Fruit fly (Drosophila melanogaster): Measurements from ENCODE around the gene twin.
A peak's percentile ranks its signal among the peaks of the same experiment; 100 is the strongest.

The twin gene

dm6 chr3R:24161173-24161811 is 60.5 kb downstream of the twin start, which contains the start of the genes Myo95E and TBC1d7 (continued):
- TF ChIP-seq CG8765 (GFP tag; IDR thresholded peaks at IDR 0.05) (peak; percentile 78), CG1233 (GFP tag; optimal IDR thresholded peaks at IDR 0.05) (peak; percentile 81), CG17829 (tag; optimal IDR thresholded peaks at IDR 0.05) (peak; percentile 89), salm (tag; optimal IDR thresholded peaks at IDR 0.05) (peak; percentile 74), stc (GFP tag; IDR thresholded peaks at IDR 0.05) (peak; percentile 96), CG11696 (GFP tag; IDR thresholded peaks at IDR 0.05) (peak; percentile 72), bcd (GFP tag; optimal IDR thresholded peaks at IDR 0.05) (peak; percentile 88), lab (GFP tag; optimal IDR thresholded peaks at IDR 0.05) (no peak), H2.0 (GFP tag; IDR thresholded peaks at IDR 0.05) (peak; percentile 76), CG30431 (GFP tag; optimal IDR thresholded peaks at IDR 0.05) (peak; percentile 75), cato (GFP tag; optimal IDR thresholded peaks at IDR 0.05; ENCODE audit: borderline replicate concordance) (peak; percentile 60), B-H2 (GFP tag; optimal IDR thresholded peaks at IDR 0.05) (peak; percentile 61), CG11398 (GFP tag; optimal IDR thresholded peaks at IDR 0.05) (no peak), CG31365 (tag; optimal IDR thresholded peaks at IDR 0.05) (no peak), CG32772 (GFP tag; IDR thresholded peaks at IDR 0.05) (peak; percentile 93), CG4730 (GFP tag; IDR thresholded peaks at IDR 0.05) (peak; percentile 93), Bgb (GFP tag; IDR thresholded peaks at IDR 0.05; ENCODE audit: partially characterized antibody) (peak; percentile 45; the same call in 1 of the 2 replicates), CG14441 (GFP tag; IDR thresholded peaks at IDR 0.05) (peak; percentile 95), fru (optimal IDR thresholded peaks at IDR 0.05) (no peak), CG14050 (GFP tag; IDR thresholded peaks at IDR 0.05) (peak; percentile 80), lbe (GFP tag; optimal IDR thresholded peaks at IDR 0.05) (peak; percentile 86), Oaz (GFP tag; IDR thresholded peaks at IDR 0.05) (peak; percentile 93), tx (GFP tag; optimal IDR thresholded peaks at IDR 0.05) (peak; percentile 7), CG17361 (GFP tag; IDR thresholded peaks at IDR 0.05) (peak; percentile 92), Lpt (GFP tag; optimal IDR thresholded peaks at IDR 0.05) (no peak), CG4707 (GFP tag; optimal IDR thresholded peaks at IDR 0.05) (peak; percentile 23), slou (GFP tag; optimal IDR thresholded peaks at IDR 0.05) (peak; percentile 60), nom (GFP tag; optimal IDR thresholded peaks at IDR 0.05) (peak; percentile 48), B-H1 (GFP tag; IDR thresholded peaks at IDR 0.05) (peak; percentile 81), D (optimal IDR thresholded peaks at IDR 0.05) (no peak), D (GFP tag; optimal IDR thresholded peaks at IDR 0.05) (peak; percentile 74), Max (GFP tag; optimal IDR thresholded peaks at IDR 0.05) (peak; percentile 85), dysf (GFP tag; IDR thresholded peaks at IDR 0.05) (peak; percentile 95), CG1792 (GFP tag; optimal IDR thresholded peaks at IDR 0.05) (no peak), pfk (GFP tag; optimal IDR thresholded peaks at IDR 0.05) (no peak), Fer1 (GFP tag; optimal IDR thresholded peaks at IDR 0.05) (peak; percentile 83), CG1647 (GFP tag; optimal IDR thresholded peaks at IDR 0.05) (peak; percentile 53), ab (GFP tag; optimal IDR thresholded peaks at IDR 0.05) (peak; percentile 4), Dref (GFP tag; IDR thresholded peaks at IDR 0.05) (peak; percentile 68), gcm2 (GFP tag; optimal IDR thresholded peaks at IDR 0.05) (no peak), CG10959 (GFP tag; IDR thresholded peaks at IDR 0.05) (peak; percentile 89), ro (GFP tag; IDR thresholded peaks at IDR 0.05) (peak; percentile 72), lov (optimal IDR thresholded peaks at IDR 0.05) (no peak), lov (GFP tag; IDR thresholded peaks at IDR 0.05) (peak; percentile 75; the same call in 2 of the 3 replicates), Eip74EF (GFP tag; optimal IDR thresholded peaks at IDR 0.05) (no peak), Xbp1 (GFP tag; optimal IDR thresholded peaks at IDR 0.05) (peak; percentile 89), twi (tag; optimal IDR thresholded peaks at IDR 0.05) (peak; percentile 62), emc (GFP tag; optimal IDR thresholded peaks at IDR 0.05) (peak; percentile 50), E2f1 (GFP tag; IDR thresholded peaks at IDR 0.05) (peak; percentile 93), nerfin-1 (tag; optimal IDR thresholded peaks at IDR 0.05) (peak; percentile 78), shn (GFP tag; optimal IDR thresholded peaks at IDR 0.05) (peak; percentile 15), CG30403 (GFP tag; optimal IDR thresholded peaks at IDR 0.05) (peak; percentile 92)
